Fruit fly (Drosophila melanogaster): ENCODE results near the gene CG9630.

dm6 chr3R:8317709-8318335 lies 48.1 kb upstream of the CG9630 start:
- TF ChIP-seq CG15710 (tag; optimal IDR thresholded peaks at IDR 0.05) (no peak), CG13204 (GFP tag; optimal IDR thresholded peaks at IDR 0.05) (no peak), CG10348 (GFP tag; IDR thresholded peaks at IDR 0.05) (no peak), EcR (GFP tag; optimal IDR thresholded peaks at IDR 0.05) (no peak), CG9948 (tag; optimal IDR thresholded peaks at IDR 0.05) (no peak), CG34367 (tag; optimal IDR thresholded peaks at IDR 0.05) (no peak), rn (GFP tag; IDR thresholded peaks at IDR 0.05) (no peak), Pif1B (GFP tag; optimal IDR thresholded peaks at IDR 0.05) (no peak), CG17806 (tag; optimal IDR thresholded peaks at IDR 0.05) (no peak), Ets98B (GFP tag; IDR thresholded peaks at IDR 0.05) (peak; percentile 60; the same call in 1 of the 2 replicates), CG12605 (GFP tag; IDR thresholded peaks at IDR 0.05) (peak; percentile 65), CG8301 (tag; optimal IDR thresholded peaks at IDR 0.05) (no peak), gl (tag; optimal IDR thresholded peaks at IDR 0.05) (no peak)
